Worm (Caenorhabditis elegans) whole organism, L2 larva: ENCODE data around the gene ergi-2.

ENCODE experiments used
- mab-5 ChIP-seq: fragments of 150-350 bp; optimal IDR thresholded peaks from 2 replicates; lab custom pipeline; 2014; ENCODE audit warnings: missing biosample characterization, missing genetic modification characterization
- nhr-237 ChIP-seq: fragments of 150-350 bp; optimal IDR thresholded peaks from 2 replicates; lab custom pipeline; 2014; ENCODE audit warnings: missing biosample characterization, missing genetic modification characterization

DNA sequence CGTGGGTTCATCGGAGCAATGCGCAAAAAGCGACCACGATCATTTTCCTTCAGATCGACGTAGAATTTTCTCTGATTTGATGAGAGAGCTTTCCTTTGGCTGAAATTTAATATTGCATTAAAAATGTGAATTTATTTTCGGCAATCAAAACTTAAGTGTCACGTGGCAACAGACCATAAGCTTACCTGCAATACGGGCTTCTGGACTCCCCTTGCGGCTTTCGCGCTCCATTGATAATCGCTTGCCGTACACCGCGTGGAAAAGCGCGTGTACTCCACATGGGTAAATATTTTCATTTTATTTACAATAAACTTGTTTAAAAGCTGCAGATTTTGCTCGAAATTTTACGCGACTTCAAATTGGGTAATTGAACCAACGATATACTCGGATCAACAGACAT lies 24.6 kb downstream of the ergi-2 start, which contains the start of gene plp-2:
- no peak for TF ChIP-seq nhr-237 (tag; lab: Kevin White, UChicago)
- TF ChIP-seq mab-5 (tag; lab: Kevin White, UChicago), result no peak
